Worm (Caenorhabditis elegans): ENCODE measurements around the gene pah-1.
A peak's percentile ranks its signal among the peaks of the same experiment; 100 is the strongest.

DNA sequence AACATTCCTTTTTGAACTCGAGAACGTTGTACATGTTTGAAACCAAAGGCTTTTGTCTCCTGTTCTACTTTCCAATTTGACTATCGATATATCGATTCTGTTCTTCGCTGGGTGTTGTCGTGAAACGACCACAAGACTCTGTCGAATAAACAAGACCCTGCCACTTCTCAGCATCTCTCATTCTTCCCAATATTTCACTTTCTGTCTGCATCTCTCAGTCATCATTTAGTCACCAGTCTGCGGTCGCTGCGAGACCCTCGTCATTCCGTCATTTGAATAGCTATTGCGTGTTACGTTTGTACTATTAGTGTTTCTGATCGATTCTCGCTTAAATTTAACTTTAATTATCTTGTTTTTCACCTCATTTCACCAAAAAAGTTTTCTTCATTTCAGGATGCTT, 20.6 kb upstream of the pah-1 start:
- TF ChIP-seq F13H6.1 (tag; optimal IDR thresholded peaks at IDR 0.05) (peak; percentile 35), fax-1 (tag; optimal IDR thresholded peaks at IDR 0.05) (no peak), ceh-9 (tag; optimal IDR thresholded peaks at IDR 0.05) (no peak), mec-3 (tag; optimal IDR thresholded peaks at IDR 0.05; ENCODE audit: borderline replicate concordance) (no peak), sdc-2 (tag; optimal IDR thresholded peaks at IDR 0.05) (peak; percentile 36), tbx-2 (tag; optimal IDR thresholded peaks at IDR 0.05) (peak; percentile 50), ets-4 (tag; optimal IDR thresholded peaks at IDR 0.05) (peak; percentile 66), pqm-1 (tag; optimal IDR thresholded peaks at IDR 0.05) (no peak), hlh-30 (tag; optimal IDR thresholded peaks at IDR 0.05; ENCODE audit: insufficient read depth) (peak; percentile 100), pha-4 (tag; optimal IDR thresholded peaks at IDR 0.05) (no peak), elt-4 (tag; optimal IDR thresholded peaks at IDR 0.05) (no peak), nfya-1 (tag; optimal IDR thresholded peaks at IDR 0.05) (peak; percentile 94)
